Worm (Caenorhabditis elegans) whole organism, L4/young adult: ENCODE measurements around the gene F08D12.4.

ENCODE experiments used
- W03F9.2 ChIP-seq: fragments of 150-350 bp; optimal IDR thresholded peaks from 2 replicates; lab custom pipeline; 2014; ENCODE audit warnings: missing biosample characterization, missing genetic modification characterization
- dao-5 ChIP-seq: sonication (generic microtip); optimal IDR thresholded peaks from 2 replicates; lab custom pipeline; 2016; ENCODE audit warnings: missing genotype, missing genetic modification characterization, moderate library complexity, missing compliant biosample characterization
- him-1 ChIP-seq: sonication (generic microtip); optimal IDR thresholded peaks from 2 replicates; lab custom pipeline; 2016; ENCODE audit warnings: missing genotype, missing genetic modification reagents, missing genetic modification characterization, missing compliant biosample characterization

DNA sequence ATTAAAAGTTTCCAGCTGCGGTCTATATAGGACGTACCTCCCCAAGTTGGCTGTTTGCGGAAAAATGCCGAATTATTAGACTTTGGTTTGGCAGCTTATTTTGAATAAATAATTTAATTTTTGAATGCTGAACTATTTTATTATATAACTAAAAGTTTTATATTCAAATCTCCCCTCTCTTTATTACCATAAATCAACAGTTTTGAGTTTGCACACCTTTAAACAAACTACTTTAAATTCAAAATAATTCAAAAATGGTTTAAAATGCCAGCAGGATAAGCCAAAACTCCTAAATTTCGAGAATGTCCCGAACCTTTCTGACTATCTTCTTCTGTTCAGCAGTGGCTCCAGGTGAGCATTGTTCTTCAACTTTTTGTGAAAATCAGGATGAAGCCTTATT lies 1.3 kb downstream of the F08D12.4 start, which contains the start of gene F08D12.3:
- TF ChIP-seq him-1 (tag; lab: Kevin White, UChicago): no peak
- no peak for TF ChIP-seq W03F9.2 (tag; lab: Kevin White, UChicago)
- no peak for TF ChIP-seq dao-5 (tag; lab: Kevin White, UChicago)
